Worm (Caenorhabditis elegans): ENCODE data around the gene fbxc-28.
"Not testable (repeated sequence)": the region's sequence is repeated elsewhere in the genome, so short reads cannot be mapped to it uniquely, and the experiment has no call there.

ce11 chrII:930871-931270, 7.2 kb downstream of the fbxc-28 start, which contains the start of gene fbxc-34:
- TF ChIP-seq gmeb-1 (tag; optimal IDR thresholded peaks at IDR 0.05); blmp-1 (tag; optimal IDR thresholded peaks at IDR 0.05; ENCODE audit: insufficient read depth): not testable (repeated sequence)
